Worm (Caenorhabditis elegans): ENCODE measurements around the gene F22B7.9.

DNA sequence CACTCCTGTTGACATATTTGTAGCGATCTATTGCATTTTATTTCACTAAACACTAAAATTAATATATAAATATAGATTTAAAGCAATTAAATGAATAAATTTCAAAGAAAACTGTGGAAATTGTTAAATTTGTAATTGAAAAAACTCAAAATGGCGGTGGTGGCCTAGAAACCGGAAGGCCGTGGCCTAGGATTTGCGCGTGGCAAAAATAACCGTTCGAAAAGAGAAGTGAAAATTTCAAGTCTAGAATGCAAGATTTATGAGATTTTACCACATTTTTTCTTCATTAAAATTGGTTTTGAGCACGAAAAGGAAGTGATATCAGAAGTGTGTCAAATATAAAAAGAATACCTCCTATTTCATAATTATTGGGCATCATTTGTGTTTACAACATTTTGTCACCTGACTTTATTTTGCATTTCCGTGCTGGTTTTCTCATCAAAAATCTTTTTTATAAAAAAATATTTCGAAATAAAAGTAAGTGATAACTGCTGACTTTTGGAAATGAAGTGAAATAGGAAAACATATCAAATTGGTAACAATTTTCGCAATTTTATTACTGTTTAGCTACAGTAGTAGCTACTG lies 30.0 kb upstream of the F22B7.9 start, which contains the start of gene fli-1:
- TF ChIP-seq eyg-1 (tag; optimal IDR thresholded peaks at IDR 0.05) = no peak
- TF ChIP-seq pqm-1 (tag; optimal IDR thresholded peaks at IDR 0.05) = no peak
- TF ChIP-seq ama-1 (optimal IDR thresholded peaks at IDR 0.05) = no peak
- TF ChIP-seq tbx-7 (tag; optimal IDR thresholded peaks at IDR 0.05) = peak; percentile 4
- peak; percentile 53 for TF ChIP-seq ceh-2 (tag; optimal IDR thresholded peaks at IDR 0.05)

Measured in whole organism, late embryonic.